Worm (Caenorhabditis elegans) whole organism, young adult: ENCODE results near the gene F42D1.4.
A peak's percentile ranks its signal among the peaks of the same experiment; 100 is the strongest.

Experiments
- B0261.1 ChIP-seq: sonication (generic microtip); optimal IDR thresholded peaks from 2 replicates; lab custom pipeline; 2016; ENCODE audit warnings: mild to moderate bottlenecking, missing genetic modification characterization, moderate library complexity, missing compliant biosample characterization
- B0336.3 ChIP-seq: fragments of 200-800 bp; sonication (Bioruptor generic); IDR thresholded peaks from 2 replicates; pipeline ENCODE4 v1.3.6; 2022; ENCODE audit warnings: missing genetic modification characterization, missing compliant biosample characterization
- C06A6.2 ChIP-seq: fragments of 200-800 bp; sonication (Bioruptor generic); conservative IDR thresholded peaks from 2 replicates; pipeline ENCODE4 v1.3.6; 2022; ENCODE audit warnings: missing genetic modification characterization, missing compliant biosample characterization
- C17E4.6 ChIP-seq: fragments of 200-800 bp; sonication (Bioruptor generic); IDR thresholded peaks from 2 replicates; pipeline ENCODE4 v1.3.6; 2022; ENCODE audit warnings: missing genetic modification reagents, missing genetic modification characterization, missing compliant biosample characterization
- D2030.7 ChIP-seq: fragments of 200-800 bp; sonication (Bioruptor generic); IDR thresholded peaks from 2 replicates; pipeline ENCODE4 v1.3.6; 2022; ENCODE audit warnings: missing genetic modification reagents, missing genetic modification characterization, missing compliant biosample characterization
- F22D6.2 ChIP-seq: sonication (generic microtip); optimal IDR thresholded peaks from 2 replicates; lab custom pipeline; 2016; ENCODE audit warnings: mild to moderate bottlenecking, missing genetic modification characterization, missing compliant biosample characterization
- F33H1.4 ChIP-seq: fragments of 200-800 bp; sonication (Bioruptor generic); IDR thresholded peaks from 2 replicates; pipeline ENCODE4 v1.3.6; 2022; ENCODE audit warnings: missing genetic modification reagents, missing genetic modification characterization, missing compliant biosample characterization
- F49E8.2 ChIP-seq: sonication (generic microtip); optimal IDR thresholded peaks from 3 replicates; lab custom pipeline; 2017; ENCODE audit warnings: missing genetic modification characterization, mild to moderate bottlenecking, missing compliant biosample characterization, antibody characterized with exemption, moderate library complexity; ENCODE audit not compliant: insufficient read depth
- F55B11.4 ChIP-seq: sonication (generic microtip); optimal IDR thresholded peaks from 2 replicates; lab custom pipeline; 2016; ENCODE audit warnings: missing compliant biosample characterization, missing genetic modification characterization, borderline replicate concordance; ENCODE audit not compliant: insufficient read depth
- F57A8.1 ChIP-seq: fragments of 200-800 bp; sonication (Bioruptor generic); optimal IDR thresholded peaks from 2 replicates; lab custom pipeline; 2018; ENCODE audit warnings: mild to moderate bottlenecking, missing genetic modification characterization, moderate library complexity, missing compliant biosample characterization
- K12H6.12 ChIP-seq: fragments of 200-800 bp; sonication (Bioruptor generic); optimal IDR thresholded peaks from 2 replicates; lab custom pipeline; 2018; ENCODE audit warnings: mild to moderate bottlenecking, missing genetic modification characterization, missing compliant biosample characterization
- Y53F4B.3 ChIP-seq: fragments of 200-800 bp; sonication (Bioruptor generic); IDR thresholded peaks from 2 replicates; pipeline ENCODE4 v1.3.6; 2022; ENCODE audit warnings: missing genetic modification reagents, missing genetic modification characterization, missing compliant biosample characterization
- Y79H2A.3 ChIP-seq: fragments of 200-800 bp; sonication (Bioruptor generic); conservative IDR thresholded peaks from 2 replicates; pipeline ENCODE4 v1.3.6; 2022; ENCODE audit warnings: missing genetic modification reagents, missing genetic modification characterization, missing compliant biosample characterization
- Y95B8A.8 ChIP-seq: fragments of 200-800 bp; sonication (Bioruptor generic); IDR thresholded peaks from 2 replicates; pipeline ENCODE4 v1.3.6; 2022; ENCODE audit warnings: missing genetic modification reagents, missing genetic modification characterization, missing compliant biosample characterization
- akir-1 ChIP-seq: fragments of 200-800 bp; sonication (Bioruptor generic); optimal IDR thresholded peaks from 2 replicates; lab custom pipeline; 2018; ENCODE audit warnings: mild to moderate bottlenecking, missing genetic modification characterization, moderate library complexity, missing compliant biosample characterization
- ama-1 ChIP-seq, 3 experiments: fragments of 150-350 bp in 1 of 3; sonication (generic microtip) in 2 of 3; optimal IDR thresholded peaks; 2 replicates each; lab custom pipeline; 2014 to 2018; ENCODE audit warnings: missing biosample characterization in 2 of 3, missing genetic modification characterization in 2 of 3, missing genetic modification reagents in 2 of 3
- aptf-2 ChIP-seq: fragments of 200-800 bp; sonication (Bioruptor generic); conservative IDR thresholded peaks from 2 replicates; pipeline ENCODE4 v1.3.6; 2022; ENCODE audit warnings: missing genetic modification reagents, missing genetic modification characterization, missing compliant biosample characterization
- atf-7 ChIP-seq: sonication (generic microtip); optimal IDR thresholded peaks from 2 replicates; lab custom pipeline; 2017; ENCODE audit warnings: mild to moderate bottlenecking, missing genetic modification characterization, missing compliant biosample characterization
- attf-3 ChIP-seq: fragments of 200-800 bp; sonication (Bioruptor generic); conservative IDR thresholded peaks from 2 replicates; pipeline ENCODE4 v1.3.6; 2022; ENCODE audit warnings: missing genetic modification reagents, missing genetic modification characterization, missing compliant biosample characterization
- ccch-3 ChIP-seq: fragments of 200-800 bp; sonication (Bioruptor generic); optimal IDR thresholded peaks from 2 replicates; lab custom pipeline; 2018; ENCODE audit warnings: mild to moderate bottlenecking, missing genetic modification characterization, missing compliant biosample characterization
- ceh-58 ChIP-seq: fragments of 200-800 bp; sonication (Bioruptor generic); IDR thresholded peaks from 2 replicates; pipeline ENCODE4 v1.3.6; 2022; ENCODE audit warnings: missing genetic modification characterization, missing compliant biosample characterization
- dox-1 ChIP-seq: fragments of 200-800 bp; sonication (Bioruptor generic); IDR thresholded peaks from 2 replicates; pipeline ENCODE4 v1.3.6; 2022; ENCODE audit warnings: missing genetic modification reagents, missing genetic modification characterization, missing compliant biosample characterization
- dpl-1 ChIP-seq: fragments of 150-350 bp; optimal IDR thresholded peaks from 2 replicates; lab custom pipeline; 2014; ENCODE audit warnings: missing biosample characterization, missing genetic modification reagents, missing genetic modification characterization
- egl-44 ChIP-seq: fragments of 200-800 bp; sonication (Bioruptor generic); IDR thresholded peaks from 2 replicates; pipeline ENCODE4 v1.3.6; 2022; ENCODE audit warnings: missing genetic modification reagents, missing genetic modification characterization, missing compliant biosample characterization
- egrh-3 ChIP-seq: fragments of 200-800 bp; sonication (Bioruptor generic); IDR thresholded peaks from 2 replicates; pipeline ENCODE4 v1.3.6; 2022; ENCODE audit warnings: missing genetic modification reagents, missing genetic modification characterization, missing compliant biosample characterization
- gei-17 ChIP-seq: fragments of 200-800 bp; sonication (Bioruptor generic); optimal IDR thresholded peaks from 2 replicates; lab custom pipeline; 2018; ENCODE audit warnings: mild to moderate bottlenecking, missing genetic modification characterization, missing compliant biosample characterization
- hmg-1.2 ChIP-seq: fragments of 200-800 bp; sonication (Bioruptor generic); IDR thresholded peaks from 2 replicates; pipeline ENCODE4 v1.3.6; 2022; ENCODE audit warnings: missing genetic modification reagents, missing genetic modification characterization, missing compliant biosample characterization
- hsf-1 ChIP-seq: fragments of 200-800 bp; sonication (Bioruptor generic); IDR thresholded peaks from 2 replicates; pipeline ENCODE4 v1.3.6; 2022; ENCODE audit warnings: missing genetic modification reagents, missing genetic modification characterization, missing compliant biosample characterization
- lin-54 ChIP-seq: fragments of 200-800 bp; sonication (Bioruptor generic); optimal IDR thresholded peaks from 2 replicates; lab custom pipeline; 2018; ENCODE audit warnings: mild to moderate bottlenecking, missing genetic modification characterization, missing compliant biosample characterization
- lsl-1 ChIP-seq: fragments of 200-800 bp; sonication (Bioruptor generic); optimal IDR thresholded peaks from 2 replicates; lab custom pipeline; 2018; ENCODE audit warnings: mild to moderate bottlenecking, missing genetic modification characterization, moderate library complexity, missing compliant biosample characterization
- madf-10 ChIP-seq: sonication (generic microtip); optimal IDR thresholded peaks from 2 replicates; lab custom pipeline; 2016; ENCODE audit warnings: mild to moderate bottlenecking, missing genetic modification characterization, missing compliant biosample characterization
- mcd-1 ChIP-seq: fragments of 200-800 bp; sonication (Bioruptor generic); IDR thresholded peaks from 2 replicates; pipeline ENCODE4 v1.3.6; 2022; ENCODE audit warnings: missing genetic modification reagents, missing genetic modification characterization, missing compliant biosample characterization
- mel-28 ChIP-seq: sonication (generic microtip); optimal IDR thresholded peaks from 2 replicates; lab custom pipeline; 2016; ENCODE audit warnings: borderline replicate concordance, mild to moderate bottlenecking, missing genetic modification characterization, missing compliant biosample characterization
- mes-4 ChIP-seq: sonication (generic microtip); optimal IDR thresholded peaks from 2 replicates; lab custom pipeline; 2016; ENCODE audit warnings: missing genotype, missing genetic modification characterization, missing compliant biosample characterization
- mxl-1 ChIP-seq: sonication (generic microtip); optimal IDR thresholded peaks from 2 replicates; lab custom pipeline; 2016; ENCODE audit warnings: missing genetic modification characterization, missing compliant biosample characterization
- nfya-1 ChIP-seq: sonication (generic microtip); optimal IDR thresholded peaks from 2 replicates; lab custom pipeline; 2017; ENCODE audit warnings: antibody characterized with exemption, missing compliant biosample characterization, missing genetic modification characterization, borderline replicate concordance; ENCODE audit not compliant: insufficient read depth
- nfyb-1 ChIP-seq: fragments of 200-800 bp; sonication (Bioruptor generic); IDR thresholded peaks from 2 replicates; pipeline ENCODE4 v1.3.6; 2022; ENCODE audit warnings: missing genetic modification reagents, missing genetic modification characterization, missing compliant biosample characterization
- nhr-179 ChIP-seq: sonication (generic microtip); optimal IDR thresholded peaks from 2 replicates; lab custom pipeline; 2016; ENCODE audit warnings: mild to moderate bottlenecking, missing genetic modification characterization, missing compliant biosample characterization
- pha-4 ChIP-seq: fragments of 150-350 bp; sonication (generic microtip); optimal IDR thresholded peaks from 2 replicates; lab custom pipeline; 2014; ENCODE audit warnings: missing biosample characterization, missing genetic modification reagents, missing genetic modification characterization
- rcor-1 ChIP-seq: fragments of 200-800 bp; sonication (Bioruptor generic); IDR thresholded peaks from 2 replicates; pipeline ENCODE4 v1.3.6; 2022; ENCODE audit warnings: missing genetic modification reagents, missing genetic modification characterization, missing compliant biosample characterization
- snpc-1.3 ChIP-seq: sonication (generic microtip); optimal IDR thresholded peaks from 2 replicates; lab custom pipeline; 2017; ENCODE audit warnings: missing genetic modification characterization, mild to moderate bottlenecking, missing compliant biosample characterization, antibody characterized with exemption, moderate library complexity, missing genotype, missing genetic modification reagents; ENCODE audit not compliant: insufficient read depth
- tbp1 ChIP-seq: fragments of 200-800 bp; sonication (Bioruptor generic); optimal IDR thresholded peaks from 2 replicates; lab custom pipeline; 2018; ENCODE audit warnings: mild to moderate bottlenecking, missing genetic modification characterization, missing compliant biosample characterization
- tbx-9 ChIP-seq: sonication (generic microtip); optimal IDR thresholded peaks from 2 replicates; lab custom pipeline; 2016; ENCODE audit warnings: borderline replicate concordance, missing genetic modification characterization, inconsistent platforms, missing compliant biosample characterization
- unc-130 ChIP-seq: sonication (generic microtip); optimal IDR thresholded peaks from 2 replicates; lab custom pipeline; 2016; ENCODE audit warnings: missing genetic modification reagents, missing genetic modification characterization, missing compliant biosample characterization
- unc-62 ChIP-seq: fragments of 150-350 bp; optimal IDR thresholded peaks from 2 replicates; lab custom pipeline; 2014; ENCODE audit warnings: missing biosample characterization, missing genetic modification reagents, missing genetic modification characterization
- ztf-18 ChIP-seq: sonication (generic microtip); optimal IDR thresholded peaks from 2 replicates; lab custom pipeline; 2016; ENCODE audit warnings: missing genotype, mild to moderate bottlenecking, missing genetic modification characterization, missing compliant biosample characterization

The F42D1.4 gene

ce11 chrX:14804706-14805105, 2.3 kb upstream of the F42D1.4 start (continued):
- TF ChIP-seq mel-28 = no peak
- no peak for TF ChIP-seq tbx-9 (tag; lab: Kevin White, UChicago)
- 0 out of 2 replicates have a peak, but pooled peaks have one; percentile 42 for TF ChIP-seq aptf-2
- TF ChIP-seq F22D6.2 (tag; lab: Kevin White, UChicago) = peak; percentile 15
- peak; percentile 35 for TF ChIP-seq atf-7 (tag; lab: Kevin White, UChicago)
- no peak for TF ChIP-seq F55B11.4 (tag; lab: Kevin White, UChicago)
- TF ChIP-seq lin-54 = no peak
- TF ChIP-seq F33H1.4 (GFP tag; lab: Robert Waterston, UW) = no peak
- TF ChIP-seq ztf-18 = peak; percentile 67
- peak; percentile 69 for TF ChIP-seq mxl-1 (tag; lab: Kevin White, UChicago)
- TF ChIP-seq madf-10 (tag; lab: Kevin White, UChicago) = peak; percentile 19
- peak; percentile 88 for TF ChIP-seq B0261.1
- no peak for TF ChIP-seq Y95B8A.8 (GFP tag; lab: Robert Waterston, UW)
- TF ChIP-seq D2030.7 = 0 out of 2 replicates have a peak, but pooled peaks have one; percentile 36
- no peak for TF ChIP-seq F57A8.1
- TF ChIP-seq ceh-58 (GFP tag; lab: Robert Waterston, UW) = 0 out of 2 replicates have a peak, but pooled peaks have one; percentile 25
- TF ChIP-seq unc-62 (GFP tag; lab: Kevin White, UChicago) = no peak
- no peak for TF ChIP-seq rcor-1 (GFP tag; lab: Robert Waterston, UW)
- no peak for TF ChIP-seq egrh-3
- no peak for TF ChIP-seq Y53F4B.3 (GFP tag; lab: Robert Waterston, UW)
- no peak for TF ChIP-seq ccch-3 (GFP tag; lab: Kevin White, UChicago)
- TF ChIP-seq dox-1 = no peak
- TF ChIP-seq tbp1 = peak; percentile 91
- TF ChIP-seq F49E8.2 = no peak
- TF ChIP-seq hmg-1.2 (GFP tag; lab: Robert Waterston, UW) = no peak; the same call in 1 of the 2 replicates
- TF ChIP-seq egl-44 (GFP tag; lab: Robert Waterston, UW) = no peak; the same call in 1 of the 2 replicates
- TF ChIP-seq akir-1 (GFP tag; lab: Kevin White, UChicago) = peak; percentile 65
- TF ChIP-seq dpl-1 (GFP tag; lab: Kevin White, UChicago) = no peak
- TF ChIP-seq C17E4.6 (GFP tag; lab: Robert Waterston, UW) = no peak
- TF ChIP-seq C06A6.2 (GFP tag; lab: Robert Waterston, UW) = peak; percentile 59; the same call in 1 of the 2 replicates
- TF ChIP-seq pha-4 = no peak
- no peak for TF ChIP-seq gei-17
- TF ChIP-seq mcd-1 (GFP tag; lab: Robert Waterston, UW) = no peak; the same call in 1 of the 2 replicates
- peak; percentile 75; the same call in 1 of the 2 replicates for TF ChIP-seq nfyb-1
- peak; percentile 4 for TF ChIP-seq lsl-1 (GFP tag; lab: Kevin White, UChicago)
- no peak for TF ChIP-seq K12H6.12
- TF ChIP-seq Y79H2A.3 (GFP tag; lab: Robert Waterston, UW) = 0 out of 2 replicates have a peak, but pooled peaks have one; percentile 42
- TF ChIP-seq nhr-179 (tag; lab: Kevin White, UChicago) = peak; percentile 19
- TF ChIP-seq B0336.3 = no peak
- no peak for TF ChIP-seq ama-1 (optimal IDR thresholded peaks at IDR 0.05; lab: Kevin White, UChicago)
- peak; percentile 34 to 64 for TF ChIP-seq ama-1 (GFP tag; optimal IDR thresholded peaks at IDR 0.05; lab: Kevin White, UChicago)
- TF ChIP-seq attf-3 = no peak
- TF ChIP-seq unc-130 (GFP tag; lab: Kevin White, UChicago) = no peak
- peak; percentile 76 for TF ChIP-seq snpc-1.3 (tag; lab: Kevin White, UChicago)
- TF ChIP-seq mes-4 (tag; lab: Kevin White, UChicago) = peak; percentile 3
- TF ChIP-seq nfya-1 (tag; lab: Kevin White, UChicago) = no peak
- no peak for TF ChIP-seq hsf-1 (GFP tag; lab: Robert Waterston, UW)
